Fruit fly (Drosophila melanogaster) whole organism, embryonic: ENCODE measurements around the gene CG5781.
A peak's percentile ranks its signal among the peaks of the same experiment; 100 is the strongest.

Experiments
- Atf6 ChIP-seq: fragments of 200-800 bp; sonication (Bioruptor generic); IDR thresholded peaks from 2 replicates; pipeline ENCODE4 v1.3.6; 2022; ENCODE audit warnings: missing biosample characterization, missing genetic modification characterization
- CG10979 ChIP-seq: fragments of 200-800 bp; sonication (Bioruptor generic); optimal IDR thresholded peaks from 2 replicates; lab custom pipeline; 2018; ENCODE audit warnings: missing biosample characterization, mild to moderate bottlenecking, missing genetic modification characterization, moderate library complexity
- CG13775 ChIP-seq: fragments of 200-800 bp; sonication (Bioruptor generic); optimal IDR thresholded peaks from 3 replicates; lab custom pipeline; 2017; ENCODE audit warnings: missing biosample characterization, mild to moderate bottlenecking, missing genetic modification characterization
- CG16779 ChIP-seq: fragments of 200-800 bp; sonication (Bioruptor generic); IDR thresholded peaks from 2 replicates; pipeline ENCODE4 v1.3.6; 2022; ENCODE audit warnings: missing biosample characterization, missing genetic modification characterization
- CG17568 ChIP-seq: fragments of 200-800 bp; sonication (Bioruptor generic); optimal IDR thresholded peaks from 2 replicates; lab custom pipeline; 2018; ENCODE audit warnings: missing biosample characterization, mild to moderate bottlenecking, missing genetic modification characterization, moderate library complexity
- CG1832 ChIP-seq: fragments of 200-800 bp; sonication (Bioruptor generic); optimal IDR thresholded peaks from 2 replicates; lab custom pipeline; 2017; ENCODE audit warnings: missing biosample characterization, mild to moderate bottlenecking, missing genetic modification characterization, inconsistent platforms
- CG2202 ChIP-seq: fragments of 200-800 bp; sonication (Bioruptor generic); optimal IDR thresholded peaks from 2 replicates; lab custom pipeline; 2018; ENCODE audit warnings: missing biosample characterization, mild to moderate bottlenecking, missing genetic modification characterization
- CG2678 ChIP-seq: fragments of 200-800 bp; sonication (Bioruptor generic); optimal IDR thresholded peaks from 3 replicates; lab custom pipeline; 2019; ENCODE audit warnings: missing biosample characterization, mild to moderate bottlenecking, missing genetic modification characterization, moderate library complexity
- CG31224 ChIP-seq: fragments of 200-800 bp; sonication (Bioruptor generic); IDR thresholded peaks from 2 replicates; pipeline ENCODE4 v1.3.6; 2022; ENCODE audit warnings: missing biosample characterization, missing genetic modification characterization
- CG31441 ChIP-seq: fragments of 200-800 bp; sonication (Bioruptor generic); IDR thresholded peaks from 2 replicates; pipeline ENCODE4 v1.3.6; 2022; ENCODE audit warnings: missing biosample characterization, missing genetic modification characterization
- CG34376 ChIP-seq: fragments of 200-800 bp; sonication (Bioruptor generic); optimal IDR thresholded peaks from 2 replicates; lab custom pipeline; 2018; ENCODE audit warnings: missing biosample characterization, mild to moderate bottlenecking, missing genetic modification characterization
- CG3838 ChIP-seq: fragments of 200-800 bp; sonication (Bioruptor generic); optimal IDR thresholded peaks from 3 replicates; lab custom pipeline; 2016; ENCODE audit warnings: missing biosample characterization, missing genetic modification characterization
- CG4360 ChIP-seq: fragments of 200-800 bp; sonication (Bioruptor generic); IDR thresholded peaks from 2 replicates; pipeline ENCODE4 v1.3.6; 2022; ENCODE audit warnings: missing biosample characterization, missing genetic modification characterization
- CG4404 ChIP-seq: fragments of 200-800 bp; sonication (Bioruptor generic); IDR thresholded peaks from 2 replicates; pipeline ENCODE4 v1.3.6; 2022; ENCODE audit warnings: missing biosample characterization, missing genetic modification characterization
- CG4820 ChIP-seq: fragments of 200-800 bp; sonication (Bioruptor generic); optimal IDR thresholded peaks from 3 replicates; lab custom pipeline; 2016; ENCODE audit warnings: missing biosample characterization, missing genetic modification characterization
- Hr51 ChIP-seq, 2 experiments: fragments of 200-800 bp; sonication (Bioruptor generic); optimal IDR thresholded peaks; 2 replicates in 1 of 2; 3 replicates in 1 of 2; lab custom pipeline; 2016 to 2018; ENCODE audit warnings: missing biosample characterization in 2 of 2, missing genetic modification characterization in 2 of 2, mild to moderate bottlenecking in 1 of 2, moderate library complexity in 1 of 2
- Jarid2 ChIP-seq: fragments of 200-800 bp; sonication (Bioruptor generic); optimal IDR thresholded peaks from 3 replicates; lab custom pipeline; 2017; ENCODE audit warnings: mild to moderate bottlenecking, missing biosample characterization, missing genetic modification reagents, missing genetic modification characterization
- MBD-R2 ChIP-seq: fragments of 200-800 bp; sonication (Bioruptor generic); IDR thresholded peaks from 2 replicates; pipeline ENCODE4 v1.3.6; 2022; ENCODE audit warnings: missing biosample characterization, missing genetic modification characterization
- abd-A ChIP-seq: fragments of 200-800 bp; sonication (Bioruptor generic); optimal IDR thresholded peaks from 3 replicates; lab custom pipeline; 2019; ENCODE audit warnings: missing biosample characterization, mild to moderate bottlenecking, missing genetic modification characterization, moderate library complexity
- az2 ChIP-seq: fragments of 200-800 bp; sonication (Bioruptor generic); optimal IDR thresholded peaks from 3 replicates; lab custom pipeline; 2016; ENCODE audit warnings: missing biosample characterization, missing genetic modification characterization
- chif ChIP-seq, 2 experiments: fragments of 200-800 bp; sonication (Bioruptor generic); optimal IDR thresholded peaks; 3 replicates each; lab custom pipeline; 2016; ENCODE audit warnings: missing biosample characterization in 2 of 2, missing genetic modification characterization in 2 of 2
- dimm ChIP-seq: fragments of 200-800 bp; sonication (Bioruptor generic); IDR thresholded peaks from 2 replicates; pipeline ENCODE4 v1.3.6; 2022; ENCODE audit warnings: missing biosample characterization, missing genetic modification characterization
- exex ChIP-seq: fragments of 200-800 bp; sonication (Bioruptor generic); optimal IDR thresholded peaks from 4 replicates; lab custom pipeline; 2018; ENCODE audit warnings: missing biosample characterization, mild to moderate bottlenecking, missing genetic modification characterization, moderate library complexity
- nerfin-1 ChIP-seq: fragments of 200-800 bp; sonication (Bioruptor generic); optimal IDR thresholded peaks from 3 replicates; lab custom pipeline; 2019; ENCODE audit warnings: missing biosample characterization, mild to moderate bottlenecking, missing genetic modification characterization, moderate library complexity
- schlank ChIP-seq: fragments of 200-800 bp; sonication (Bioruptor generic); optimal IDR thresholded peaks from 2 replicates; lab custom pipeline; 2018; ENCODE audit warnings: missing biosample characterization, mild to moderate bottlenecking, missing genetic modification characterization
- sim ChIP-seq: fragments of 200-800 bp; sonication (Bioruptor generic); IDR thresholded peaks from 2 replicates; pipeline ENCODE4 v1.3.6; 2022; ENCODE audit warnings: missing biosample characterization, missing genetic modification characterization
- wek ChIP-seq: fragments of 200-800 bp; sonication (Bioruptor generic); optimal IDR thresholded peaks from 3 replicates; lab custom pipeline; 2018; ENCODE audit warnings: missing biosample characterization, mild to moderate bottlenecking, missing genetic modification characterization, moderate library complexity

CG5781 gene

DNA sequence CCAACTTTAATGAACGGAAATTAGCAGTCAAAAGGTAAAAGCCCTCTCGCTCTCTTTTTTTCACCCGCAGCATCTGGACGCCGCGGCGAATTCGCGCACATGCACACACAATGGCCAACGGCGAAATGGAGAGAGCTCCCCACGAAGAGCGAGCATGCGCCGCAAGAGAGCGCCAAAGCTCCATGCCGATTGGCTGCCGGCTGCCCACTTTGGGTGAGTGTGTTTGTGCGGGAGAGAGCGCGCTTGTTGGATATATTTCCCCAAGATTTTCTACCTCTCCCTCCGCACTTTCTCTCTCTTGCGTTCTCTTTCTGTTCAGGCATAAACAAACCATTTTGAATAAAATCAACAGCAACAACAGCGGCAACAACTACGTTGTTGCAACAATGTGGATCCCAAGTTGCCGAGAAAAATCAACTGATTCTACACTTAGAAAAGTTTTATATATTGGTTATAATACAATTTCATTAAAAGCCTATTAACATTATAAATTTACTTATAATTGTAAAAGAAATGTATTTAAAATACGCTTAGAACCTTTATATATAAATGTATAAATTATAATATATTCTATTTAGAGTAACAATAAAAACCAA, 41.3 kb downstream of the CG5781 start (continued):
- no peak for TF ChIP-seq abd-A (tag; lab: Kevin White, UChicago)
- no peak for TF ChIP-seq chif (GFP tag; optimal IDR thresholded peaks at IDR 0.05; lab: Kevin White, UChicago)
- TF ChIP-seq sim (GFP tag; lab: Robert Waterston, UW), result no peak
- no peak for TF ChIP-seq CG4404 (GFP tag; lab: Robert Waterston, UW)
- no peak for TF ChIP-seq CG13775
- no peak for TF ChIP-seq CG4360
- TF ChIP-seq CG4820, result no peak
- TF ChIP-seq Jarid2 (GFP tag; lab: Kevin White, UChicago), result peak; percentile 1
- peak; percentile 14 for TF ChIP-seq CG10979 (tag; lab: Kevin White, UChicago)
- no peak for TF ChIP-seq dimm (GFP tag; lab: Robert Waterston, UW)
- no peak for TF ChIP-seq wek (GFP tag; lab: Kevin White, UChicago)
- no peak for TF ChIP-seq exex
- peak; percentile 0 for TF ChIP-seq CG1832 (GFP tag; lab: Kevin White, UChicago)
- TF ChIP-seq CG2678, result no peak
- peak; percentile 40; the same call in 1 of the 2 replicates for TF ChIP-seq CG31441

DNA sequence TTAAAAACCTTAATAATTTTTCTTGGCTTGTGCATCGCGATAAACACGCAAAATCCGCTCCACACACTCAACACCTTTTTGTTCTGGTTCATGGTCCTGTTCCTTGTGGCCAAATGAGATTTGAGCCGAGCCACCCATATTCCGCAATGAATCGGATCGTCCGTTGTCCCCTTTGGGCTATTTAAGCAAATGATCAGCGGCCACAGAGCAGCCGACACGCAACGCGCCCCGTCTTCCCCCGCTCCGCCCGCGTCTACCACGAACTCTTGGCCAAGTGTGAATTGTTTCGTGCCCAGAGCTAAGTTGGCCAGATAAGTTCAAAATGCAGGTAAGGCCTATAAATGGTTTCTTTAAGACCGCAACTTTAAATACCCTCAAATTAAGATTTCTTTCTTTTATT, 46.1 kb downstream of the CG5781 start:
- no peak for TF ChIP-seq nerfin-1
- TF ChIP-seq CG3838 (GFP tag; lab: Kevin White, UChicago), result no peak
- TF ChIP-seq schlank (tag; lab: Kevin White, UChicago), result no peak
- no peak for TF ChIP-seq CG31224 (GFP tag; lab: Robert Waterston, UW)
- TF ChIP-seq CG34376 (GFP tag; lab: Kevin White, UChicago), result no peak
- TF ChIP-seq az2 (GFP tag; lab: Kevin White, UChicago), result no peak
- no peak for TF ChIP-seq CG16779
- TF ChIP-seq CG2202 (tag; lab: Kevin White, UChicago), result no peak
- TF ChIP-seq Atf6, result no peak
- no peak for TF ChIP-seq MBD-R2
- TF ChIP-seq Hr51 (GFP tag; optimal IDR thresholded peaks at IDR 0.05; lab: Kevin White, UChicago), result no peak
- no peak for TF ChIP-seq CG17568
